Worm (Caenorhabditis elegans) whole organism, L1 larva: ENCODE measurements around the gene F13E6.1.

Experiments used
- ceh-82 ChIP-seq, 3 experiments: fragments of 150-350 bp in 1 of 3; sonication (generic microtip) in 2 of 3; optimal IDR thresholded peaks; 2 replicates each; lab custom pipeline; 2014 to 2017; ENCODE audit warnings: missing biosample characterization in 3 of 3, missing genetic modification characterization in 3 of 3
- mdl-1 ChIP-seq, 2 experiments: fragments of 150-350 bp; optimal IDR thresholded peaks; 2 replicates each; lab custom pipeline; 2014 to 2017; ENCODE audit warnings: missing biosample characterization in 2 of 2, missing genetic modification characterization in 2 of 2, inconsistent platforms in 1 of 2
- nhr-12 ChIP-seq: sonication (generic microtip); optimal IDR thresholded peaks from 2 replicates; lab custom pipeline; 2017; ENCODE audit warnings: missing biosample characterization, missing genetic modification characterization
- skn-1 ChIP-seq: fragments of 150-350 bp; optimal IDR thresholded peaks from 2 replicates; lab custom pipeline; 2014; ENCODE audit warnings: missing biosample characterization, missing genetic modification characterization
- unc-62 ChIP-seq: fragments of 150-350 bp; optimal IDR thresholded peaks from 2 replicates; lab custom pipeline; 2014; ENCODE audit warnings: missing biosample characterization, missing genetic modification reagents, missing genetic modification characterization

DNA sequence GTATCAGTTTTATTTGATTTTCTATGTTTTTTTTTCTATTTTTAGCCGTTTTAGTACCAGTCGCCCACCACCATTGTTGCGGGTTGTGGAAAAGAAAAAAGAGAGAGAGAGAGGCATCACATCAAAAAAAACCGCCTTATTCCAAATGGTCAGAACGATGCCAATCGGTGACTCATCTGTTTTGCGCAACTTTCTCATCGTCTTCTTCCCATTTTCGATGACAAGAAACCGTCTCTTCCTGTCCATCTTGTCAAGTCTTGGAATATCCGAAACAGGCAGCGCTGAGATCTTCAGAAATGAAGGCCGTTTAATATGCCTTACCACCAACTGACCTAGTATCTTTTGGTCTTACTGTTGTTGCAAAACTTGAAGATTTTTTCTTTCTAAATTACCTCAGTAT, 9.6 kb upstream of the F13E6.1 start:
- TF ChIP-seq unc-62 (GFP tag; lab: Kevin White, UChicago), result no peak
- TF ChIP-seq mdl-1 (tag; optimal IDR thresholded peaks at IDR 0.05; lab: Kevin White, UChicago), result no peak
- TF ChIP-seq nhr-12 (tag; lab: Kevin White, UChicago), result no peak
- no peak for TF ChIP-seq ceh-82 (tag; optimal IDR thresholded peaks at IDR 0.05; lab: Kevin White, UChicago)
- TF ChIP-seq skn-1 (tag; lab: Kevin White, UChicago), result no peak
